Fruit fly (Drosophila melanogaster) whole organism, embryonic: ENCODE data around the gene tau.

Source experiments
- Blimp-1 ChIP-seq: fragments of 200-800 bp; sonication (Bioruptor generic); optimal IDR thresholded peaks from 3 replicates; lab custom pipeline; 2018; ENCODE audit warnings: missing biosample characterization, missing genetic modification characterization, mild to moderate bottlenecking, moderate library complexity, missing genetic modification reagents
- CG10431 ChIP-seq: fragments of 200-800 bp; sonication (Bioruptor generic); optimal IDR thresholded peaks from 3 replicates; lab custom pipeline; 2018; ENCODE audit warnings: missing biosample characterization, mild to moderate bottlenecking, missing genetic modification characterization
- CG11504 ChIP-seq: fragments of 200-800 bp; sonication (Bioruptor generic); optimal IDR thresholded peaks from 3 replicates; lab custom pipeline; 2019; ENCODE audit warnings: missing biosample characterization, mild to moderate bottlenecking, missing genetic modification characterization, moderate library complexity
- CG12219 ChIP-seq: fragments of 200-800 bp; sonication (Bioruptor generic); optimal IDR thresholded peaks from 3 replicates; lab custom pipeline; 2018; ENCODE audit warnings: missing biosample characterization, mild to moderate bottlenecking, missing genetic modification characterization
- CG12391 ChIP-seq: fragments of 200-800 bp; sonication (Bioruptor generic); optimal IDR thresholded peaks from 3 replicates; lab custom pipeline; 2018; ENCODE audit warnings: missing biosample characterization, mild to moderate bottlenecking, missing genetic modification characterization, moderate library complexity
- CG12659 ChIP-seq: fragments of 200-800 bp; sonication (Bioruptor generic); optimal IDR thresholded peaks from 3 replicates; lab custom pipeline; 2017; ENCODE audit warnings: mild to moderate bottlenecking, missing biosample characterization, missing genetic modification reagents, missing genetic modification characterization
- CG13424 ChIP-seq: fragments of 200-800 bp; sonication (Bioruptor generic); optimal IDR thresholded peaks from 2 replicates; lab custom pipeline; 2019; ENCODE audit warnings: missing biosample characterization, mild to moderate bottlenecking, missing genetic modification characterization, moderate library complexity
- CG15269 ChIP-seq: fragments of 200-800 bp; sonication (Bioruptor generic); optimal IDR thresholded peaks from 2 replicates; lab custom pipeline; 2018; ENCODE audit warnings: missing biosample characterization, mild to moderate bottlenecking, missing genetic modification characterization, moderate library complexity
- CG15601 ChIP-seq: fragments of 200-800 bp; sonication (Bioruptor generic); optimal IDR thresholded peaks from 3 replicates; lab custom pipeline; 2019; ENCODE audit warnings: missing biosample characterization, mild to moderate bottlenecking, missing genetic modification characterization, moderate library complexity
- CG16815 ChIP-seq: fragments of 200-800 bp; sonication (Bioruptor generic); optimal IDR thresholded peaks from 3 replicates; lab custom pipeline; 2017; ENCODE audit warnings: missing biosample characterization, mild to moderate bottlenecking, missing genetic modification characterization
- CG17361 ChIP-seq: fragments of 200-800 bp; sonication (Bioruptor generic); IDR thresholded peaks from 3 replicates; pipeline ENCODE4 v1.3.6; 2022; ENCODE audit warnings: missing biosample characterization, missing genetic modification characterization
- CG17829 ChIP-seq: fragments of 200-800 bp; optimal IDR thresholded peaks from 2 replicates; lab custom pipeline; 2019; ENCODE audit warnings: missing biosample characterization, mild to moderate bottlenecking, missing genetic modification characterization, moderate library complexity
- CG17912 ChIP-seq: fragments of 200-800 bp; sonication (Bioruptor generic); optimal IDR thresholded peaks from 2 replicates; lab custom pipeline; 2018; ENCODE audit warnings: missing biosample characterization, mild to moderate bottlenecking, missing genetic modification characterization
- CG1832 ChIP-seq: fragments of 200-800 bp; sonication (Bioruptor generic); optimal IDR thresholded peaks from 2 replicates; lab custom pipeline; 2017; ENCODE audit warnings: missing biosample characterization, mild to moderate bottlenecking, missing genetic modification characterization, inconsistent platforms
- CG18476 ChIP-seq: fragments of 200-800 bp; sonication (Bioruptor generic); optimal IDR thresholded peaks from 2 replicates; lab custom pipeline; 2016; ENCODE audit warnings: missing biosample characterization, mild to moderate bottlenecking, missing genetic modification characterization
- CG2199 ChIP-seq: fragments of 200-800 bp; sonication (Bioruptor generic); IDR thresholded peaks from 3 replicates; pipeline ENCODE4 v1.3.6; 2022; ENCODE audit warnings: missing biosample characterization, missing genetic modification characterization
- CG2712 ChIP-seq: fragments of 200-800 bp; optimal IDR thresholded peaks from 3 replicates; lab custom pipeline; 2019; ENCODE audit warnings: missing biosample characterization, mild to moderate bottlenecking, missing genetic modification characterization, moderate library complexity
- CG2875 ChIP-seq: fragments of 200-800 bp; sonication (Bioruptor generic); optimal IDR thresholded peaks from 2 replicates; lab custom pipeline; 2017; ENCODE audit warnings: missing biosample characterization, mild to moderate bottlenecking, missing genetic modification characterization, missing genetic modification reagents
- CG4404 ChIP-seq: fragments of 200-800 bp; sonication (Bioruptor generic); IDR thresholded peaks from 2 replicates; pipeline ENCODE4 v1.3.6; 2022; ENCODE audit warnings: missing biosample characterization, missing genetic modification characterization
- CG4424 ChIP-seq: fragments of 200-800 bp; sonication (Bioruptor generic); optimal IDR thresholded peaks from 3 replicates; lab custom pipeline; 2016; ENCODE audit warnings: missing biosample characterization, missing genetic modification characterization
- CG5180 ChIP-seq: fragments of 200-800 bp; sonication (Bioruptor generic); optimal IDR thresholded peaks from 3 replicates; lab custom pipeline; 2017; ENCODE audit warnings: missing biosample characterization, missing genetic modification characterization, mild to moderate bottlenecking, moderate library complexity, missing genetic modification reagents
- CG7839 ChIP-seq: fragments of 200-800 bp; sonication (Bioruptor generic); optimal IDR thresholded peaks from 3 replicates; lab custom pipeline; 2018; ENCODE audit warnings: missing biosample characterization, mild to moderate bottlenecking, missing genetic modification characterization, moderate library complexity
- CG9727 ChIP-seq: fragments of 200-800 bp; sonication (Bioruptor generic); optimal IDR thresholded peaks from 3 replicates; lab custom pipeline; 2017; ENCODE audit warnings: missing biosample characterization, mild to moderate bottlenecking, missing genetic modification characterization
- CG9817 ChIP-seq: fragments of 200-800 bp; sonication (Bioruptor generic); optimal IDR thresholded peaks from 2 replicates; lab custom pipeline; 2018; ENCODE audit warnings: missing biosample characterization, mild to moderate bottlenecking, missing genetic modification characterization, moderate library complexity
- Camta ChIP-seq: fragments of 200-800 bp; sonication (Bioruptor generic); optimal IDR thresholded peaks from 2 replicates; lab custom pipeline; 2016; ENCODE audit warnings: missing biosample characterization, missing genetic modification characterization
- D ChIP-seq, 2 experiments: fragments of 200-800 bp in 1 of 2; fragments of >200 bp in 1 of 2; sonication (Bioruptor generic) in 1 of 2; optimal IDR thresholded peaks; 2 replicates in 1 of 2; 3 replicates in 1 of 2; lab custom pipeline; 2017; ENCODE audit warnings: mild to moderate bottlenecking in 1 of 2, missing biosample characterization in 1 of 2, missing genetic modification characterization in 1 of 2, missing genetic modification reagents in 1 of 2
- D19B ChIP-seq: fragments of 200-800 bp; sonication (Bioruptor generic); optimal IDR thresholded peaks from 2 replicates; lab custom pipeline; 2017; ENCODE audit warnings: missing biosample characterization, mild to moderate bottlenecking, missing genetic modification characterization
- Dbx ChIP-seq: fragments of 200-800 bp; sonication (Bioruptor generic); IDR thresholded peaks from 3 replicates; pipeline ENCODE4 v1.3.6; 2022; ENCODE audit warnings: missing biosample characterization, missing genetic modification characterization
- Drgx ChIP-seq: fragments of 200-800 bp; sonication (Bioruptor generic); IDR thresholded peaks from 2 replicates; pipeline ENCODE4 v1.3.6; 2022; ENCODE audit warnings: missing biosample characterization, missing genetic modification characterization
- H15 ChIP-seq: fragments of 200-800 bp; sonication (Bioruptor generic); IDR thresholded peaks from 3 replicates; pipeline ENCODE4 v1.3.6; 2022; ENCODE audit warnings: missing biosample characterization, missing genetic modification characterization
- HLHmδ ChIP-seq: fragments of 200-800 bp; sonication (Bioruptor generic); optimal IDR thresholded peaks from 2 replicates; lab custom pipeline; 2018; ENCODE audit warnings: missing biosample characterization, mild to moderate bottlenecking, missing genetic modification characterization, moderate library complexity
- Hsf ChIP-seq: fragments of 200-800 bp; sonication (Bioruptor generic); optimal IDR thresholded peaks from 3 replicates; lab custom pipeline; 2016; ENCODE audit warnings: missing biosample characterization, missing genetic modification characterization
- ewg ChIP-seq: fragments of 200-800 bp; sonication (Bioruptor generic); optimal IDR thresholded peaks from 3 replicates; lab custom pipeline; 2017; ENCODE audit warnings: mild to moderate bottlenecking, missing biosample characterization, missing genetic modification reagents, missing genetic modification characterization
- pnt ChIP-seq: fragments of 200-800 bp; sonication (Bioruptor generic); optimal IDR thresholded peaks from 3 replicates; lab custom pipeline; 2016; ENCODE audit warnings: missing biosample characterization, missing genetic modification characterization
- sens ChIP-seq: fragments of 200-800 bp; sonication (Bioruptor generic); peaks from one replicate; lab custom pipeline; 2016; ENCODE audit warnings: missing biosample characterization, missing genetic modification characterization
- shn ChIP-seq: fragments of 200-800 bp; sonication (Bioruptor generic); optimal IDR thresholded peaks from 3 replicates; lab custom pipeline; 2016; ENCODE audit warnings: missing biosample characterization, missing genetic modification characterization
- sim ChIP-seq: fragments of 200-800 bp; sonication (Bioruptor generic); IDR thresholded peaks from 2 replicates; pipeline ENCODE4 v1.3.6; 2022; ENCODE audit warnings: missing biosample characterization, missing genetic modification characterization

Gene tau

DNA sequence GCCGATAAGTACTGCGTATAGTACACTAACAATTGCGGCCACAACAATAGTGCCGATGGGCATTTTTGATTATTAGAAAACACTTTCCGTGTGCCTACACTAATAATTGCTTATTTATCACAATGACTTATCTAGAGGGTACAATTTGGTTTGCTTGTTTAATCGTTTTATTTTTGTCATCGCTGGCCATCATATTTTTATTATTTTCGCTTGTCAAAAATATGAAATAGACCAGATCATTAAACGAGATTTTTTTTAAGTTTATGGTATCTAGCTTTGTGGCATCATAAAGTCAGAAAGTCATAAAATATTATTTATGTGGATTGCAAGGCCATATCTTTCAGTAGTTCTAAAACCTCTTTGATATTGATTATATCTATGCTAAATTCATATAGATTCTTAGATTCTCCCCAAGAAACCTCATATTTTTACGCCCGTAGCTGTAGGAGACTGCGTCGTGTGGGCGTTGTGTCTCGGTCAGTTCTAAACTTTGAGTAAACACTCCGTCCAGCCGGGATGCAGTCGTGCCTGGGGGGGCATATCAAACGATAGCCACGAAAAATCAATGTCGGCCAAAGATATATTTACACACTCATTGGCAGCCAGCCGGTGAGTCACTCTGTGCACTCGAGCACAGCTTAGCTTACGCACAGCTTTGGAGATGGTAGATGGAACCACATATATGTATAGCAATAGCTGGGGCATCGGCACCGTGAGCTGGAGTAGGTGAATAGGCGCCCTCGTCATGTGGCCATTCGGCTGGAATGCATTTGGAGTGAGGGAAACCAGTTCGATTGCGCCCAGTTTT lies 52.0 kb downstream of the tau start (continued):
- TF ChIP-seq CG15601 (tag; lab: Kevin White, UChicago): no peak
- no peak for TF ChIP-seq CG2875 (GFP tag; lab: Kevin White, UChicago)
- no peak for TF ChIP-seq CG13424 (tag; lab: Kevin White, UChicago)
- TF ChIP-seq CG11504 (tag; lab: Kevin White, UChicago): peak; percentile 28
- TF ChIP-seq CG12659 (GFP tag; lab: Kevin White, UChicago): peak; percentile 11
- TF ChIP-seq CG9727: peak; percentile 48
- TF ChIP-seq CG12219: no peak
- TF ChIP-seq CG16815: peak; percentile 8
- peak; percentile 56 for TF ChIP-seq CG7839 (tag; lab: Kevin White, UChicago)
- TF ChIP-seq CG2712 (tag; lab: Kevin White, UChicago): peak; percentile 46
- TF ChIP-seq H15 (GFP tag; lab: Robert Waterston, UW): no peak
- peak; percentile 47 for TF ChIP-seq Hsf (GFP tag; lab: Kevin White, UChicago)
- peak; percentile 28 for TF ChIP-seq CG15269
- TF ChIP-seq CG2199: peak; percentile 91; the same call in 2 of the 3 replicates
- TF ChIP-seq pnt (GFP tag; lab: Kevin White, UChicago): peak; percentile 11
- TF ChIP-seq CG17361: peak; percentile 60; the same call in 2 of the 3 replicates
- TF ChIP-seq CG9817 (tag; lab: Kevin White, UChicago): no peak
- no peak for TF ChIP-seq CG4404
- TF ChIP-seq CG4424: peak; percentile 40
- TF ChIP-seq ewg (GFP tag; lab: Kevin White, UChicago): no peak
- peak; percentile 2 for TF ChIP-seq shn (GFP tag; lab: Kevin White, UChicago)
- TF ChIP-seq sens (GFP tag; lab: Kevin White, UChicago): peak; percentile 82
- no peak for TF ChIP-seq D (optimal IDR thresholded peaks at IDR 0.05; lab: Kevin White, UChicago)
- TF ChIP-seq D (GFP tag; optimal IDR thresholded peaks at IDR 0.05; lab: Kevin White, UChicago): peak; percentile 29
- no peak for TF ChIP-seq CG1832 (GFP tag; lab: Kevin White, UChicago)

DNA sequence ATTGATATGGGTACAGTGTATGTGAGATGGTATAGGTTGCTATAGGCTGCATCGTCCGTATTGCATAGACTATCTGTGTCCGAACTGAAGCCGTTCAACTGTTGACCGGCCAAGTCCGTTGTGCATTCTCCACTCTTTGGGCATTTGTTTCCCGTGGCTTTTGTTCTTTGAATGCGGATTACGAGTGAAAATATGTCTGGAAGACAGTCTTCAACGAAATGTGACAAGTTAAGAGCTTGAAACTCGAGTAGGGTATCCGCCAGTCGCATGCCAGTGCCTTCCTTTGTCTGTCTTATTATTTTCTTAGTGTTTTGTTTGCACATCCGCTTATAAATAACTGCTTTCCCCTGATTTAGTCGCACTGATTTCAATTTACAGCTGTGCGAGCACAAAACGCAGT lies 53.1 kb downstream of the tau start:
- TF ChIP-seq CG17912 (no peak), CG17829 (tag; lab: Kevin White, UChicago) (no peak), Drgx (GFP tag; lab: Robert Waterston, UW) (0 out of 2 replicates have a peak, but pooled peaks have one; percentile 42)

- TF ChIP-seq CG5180 (GFP tag; lab: Kevin White, UChicago) (peak; percentile 90), CG18476 (peak; percentile 49), CG10431 (peak; percentile 40), HLHmδ (peak; percentile 73), sim (0 out of 2 replicates have a peak, but pooled peaks have one; percentile 20), Dbx (GFP tag; lab: Robert Waterston, UW) (no peak), Blimp-1 (GFP tag; lab: Kevin White, UChicago) (peak; percentile 99), Camta (GFP tag; lab: Kevin White, UChicago) (no peak), D19B (no peak), CG12391 (tag; lab: Kevin White, UChicago) (no peak)
Observed at dm6 chr3R:27597258-27597657, 59.5 kb downstream of the tau start.
